Worm (Caenorhabditis elegans) whole organism, late embryonic: ENCODE data around the gene K07H8.5.

Experiments
- F13H6.1 ChIP-seq: sonication (generic microtip); optimal IDR thresholded peaks from 2 replicates; lab custom pipeline; 2016; ENCODE audit warnings: missing genetic modification characterization, missing compliant biosample characterization
- Y22D7AL.16 ChIP-seq: sonication (generic microtip); optimal IDR thresholded peaks from 2 replicates; lab custom pipeline; 2016; ENCODE audit warnings: missing genetic modification characterization, missing compliant biosample characterization
- ama-1 ChIP-seq: fragments of 150-350 bp; optimal IDR thresholded peaks from 2 replicates; lab custom pipeline; 2014
- ceh-19 ChIP-seq: fragments of 200-800 bp; sonication (Bioruptor generic); optimal IDR thresholded peaks from 2 replicates; lab custom pipeline; 2018; ENCODE audit warnings: mild to moderate bottlenecking, missing genetic modification characterization, missing compliant biosample characterization
- elt-2 ChIP-seq: sonication (generic microtip); optimal IDR thresholded peaks from 2 replicates; lab custom pipeline; 2016; ENCODE audit warnings: missing genetic modification reagents, missing genetic modification characterization, missing compliant biosample characterization
- elt-4 ChIP-seq: sonication (generic microtip); optimal IDR thresholded peaks from 2 replicates; lab custom pipeline; 2016; ENCODE audit warnings: missing genetic modification characterization, missing compliant biosample characterization
- eyg-1 ChIP-seq: sonication (generic microtip); optimal IDR thresholded peaks from 2 replicates; lab custom pipeline; 2016; ENCODE audit warnings: missing genotype, missing genetic modification characterization, missing compliant biosample characterization
- fkh-6 ChIP-seq: sonication (generic microtip); optimal IDR thresholded peaks from 2 replicates; lab custom pipeline; 2016; ENCODE audit warnings: missing genetic modification characterization, missing compliant biosample characterization
- nfya-1 ChIP-seq: sonication (generic microtip); optimal IDR thresholded peaks from 2 replicates; lab custom pipeline; 2017; ENCODE audit warnings: missing genetic modification characterization, mild to moderate bottlenecking, missing compliant biosample characterization, antibody characterized with exemption, moderate library complexity
- pag-3 ChIP-seq: sonication (generic microtip); optimal IDR thresholded peaks from 2 replicates; lab custom pipeline; 2016; ENCODE audit warnings: missing compliant biosample characterization, missing genetic modification characterization, borderline replicate concordance
- tbx-2 ChIP-seq: sonication (generic microtip); optimal IDR thresholded peaks from 2 replicates; lab custom pipeline; 2016; ENCODE audit warnings: missing genetic modification characterization, missing compliant biosample characterization
- unc-55 ChIP-seq: sonication (generic microtip); optimal IDR thresholded peaks from 2 replicates; lab custom pipeline; 2017; ENCODE audit warnings: missing biosample characterization, missing genetic modification reagents, missing genetic modification characterization
- unc-86 ChIP-seq: sonication (generic microtip); optimal IDR thresholded peaks from 2 replicates; lab custom pipeline; 2016; ENCODE audit warnings: missing genetic modification characterization, missing compliant biosample characterization

DNA sequence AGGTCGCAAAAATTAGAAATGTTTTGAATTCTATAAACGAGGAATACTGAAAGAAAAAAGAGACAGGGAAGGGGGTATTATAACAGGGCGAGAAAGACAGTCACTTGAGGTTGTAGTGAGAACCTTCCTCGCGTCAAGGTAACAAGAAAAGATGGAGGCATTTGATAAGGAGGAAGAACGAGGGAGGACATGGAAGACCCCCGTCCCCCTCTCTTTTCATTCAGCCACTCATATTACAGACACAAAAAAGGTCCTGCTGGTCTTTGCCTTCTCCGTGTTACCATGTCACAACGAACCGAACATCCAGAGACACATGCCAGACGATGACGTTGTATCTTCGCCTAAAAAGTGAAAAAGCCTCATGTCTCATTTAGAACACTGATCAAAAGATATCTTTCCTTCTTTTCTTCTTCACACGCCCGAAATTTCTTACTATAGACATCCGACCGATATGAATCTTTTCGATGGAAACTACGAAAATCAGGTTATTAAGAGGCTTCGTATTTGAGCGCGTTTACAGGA lies 26.8 kb upstream of the K07H8.5 start:
- no peak for TF ChIP-seq unc-86
- no peak for TF ChIP-seq ama-1 (lab: Kevin White, UChicago)
- no peak for TF ChIP-seq pag-3 (tag; lab: Kevin White, UChicago)
- TF ChIP-seq fkh-6 (tag; lab: Kevin White, UChicago): no peak
- no peak for TF ChIP-seq Y22D7AL.16 (tag; lab: Kevin White, UChicago)
- TF ChIP-seq F13H6.1 (tag; lab: Kevin White, UChicago): no peak
- no peak for TF ChIP-seq nfya-1 (tag; lab: Kevin White, UChicago)
- no peak for TF ChIP-seq elt-2 (tag; lab: Kevin White, UChicago)
- TF ChIP-seq unc-55 (GFP tag; lab: Kevin White, UChicago): no peak
- no peak for TF ChIP-seq elt-4 (tag; lab: Kevin White, UChicago)
- no peak for TF ChIP-seq tbx-2 (tag; lab: Kevin White, UChicago)
- TF ChIP-seq ceh-19 (GFP tag; lab: Kevin White, UChicago): no peak
- no peak for TF ChIP-seq eyg-1 (tag; lab: Kevin White, UChicago)
